Worm (Caenorhabditis elegans) whole organism, L3 larva: Measurements from ENCODE around the gene Y60C6A.1.
A peak's percentile ranks its signal among the peaks of the same experiment; 100 is the strongest.

Source experiments
- R02D3.7 ChIP-seq: fragments of 150-350 bp; optimal IDR thresholded peaks from 2 replicates; lab custom pipeline; 2014; ENCODE audit warnings: missing biosample characterization, missing genetic modification characterization
- aly-2 ChIP-seq: fragments of 150-350 bp; optimal IDR thresholded peaks from 2 replicates; lab custom pipeline; 2014; ENCODE audit warnings: missing biosample characterization, missing genetic modification characterization
- ama-1 ChIP-seq: fragments of 150-350 bp; optimal IDR thresholded peaks from 2 replicates; lab custom pipeline; 2018
- ceh-16 ChIP-seq: sonication (generic microtip); optimal IDR thresholded peaks from 2 replicates; lab custom pipeline; 2017; ENCODE audit warnings: missing biosample characterization, missing genetic modification characterization
- ceh-28 ChIP-seq: fragments of 150-350 bp; optimal IDR thresholded peaks from 2 replicates; lab custom pipeline; 2014; ENCODE audit warnings: missing biosample characterization, missing genetic modification reagents, missing genetic modification characterization
- ceh-9 ChIP-seq: sonication (generic microtip); optimal IDR thresholded peaks from 2 replicates; lab custom pipeline; 2018; ENCODE audit warnings: missing biosample characterization, missing genetic modification characterization
- egl-27 ChIP-seq: sonication (generic microtip); optimal IDR thresholded peaks from 4 replicates; lab custom pipeline; 2017; ENCODE audit warnings: missing biosample characterization, missing genetic modification reagents, missing genetic modification characterization
- egl-5 ChIP-seq: fragments of 150-350 bp; optimal IDR thresholded peaks from 2 replicates; lab custom pipeline; 2017; ENCODE audit warnings: missing biosample characterization, missing genetic modification reagents, missing genetic modification characterization, inconsistent platforms
- elt-2 ChIP-seq: sonication (generic microtip); optimal IDR thresholded peaks from 2 replicates; lab custom pipeline; 2016; ENCODE audit warnings: missing genetic modification reagents, mild to moderate bottlenecking, missing genetic modification characterization, missing compliant biosample characterization
- fkh-10 ChIP-seq: sonication (generic microtip); optimal IDR thresholded peaks from 2 replicates; lab custom pipeline; 2017; ENCODE audit warnings: missing biosample characterization, missing genetic modification reagents, missing genetic modification characterization
- fos-1 ChIP-seq: fragments of 150-350 bp; optimal IDR thresholded peaks from 2 replicates; lab custom pipeline; 2014; ENCODE audit warnings: missing biosample characterization, missing genetic modification characterization
- hmg-11 ChIP-seq: sonication (generic microtip); optimal IDR thresholded peaks from 2 replicates; lab custom pipeline; 2016; ENCODE audit warnings: missing genetic modification characterization, missing compliant biosample characterization
- jun-1 ChIP-seq: fragments of 150-350 bp; optimal IDR thresholded peaks from 2 replicates; lab custom pipeline; 2014; ENCODE audit warnings: missing biosample characterization, missing genetic modification reagents, missing genetic modification characterization
- lin-15B ChIP-seq: fragments of 150-350 bp; optimal IDR thresholded peaks from 2 replicates; lab custom pipeline; 2014; ENCODE audit warnings: missing biosample characterization, missing genetic modification characterization
- lin-39 ChIP-seq: fragments of 150-350 bp; optimal IDR thresholded peaks from 2 replicates; lab custom pipeline; 2018; ENCODE audit warnings: missing biosample characterization, missing genetic modification reagents, missing genetic modification characterization
- lsy-12 ChIP-seq: sonication (generic microtip); optimal IDR thresholded peaks from 2 replicates; lab custom pipeline; 2016; ENCODE audit warnings: mild to moderate bottlenecking, missing genetic modification characterization, missing compliant biosample characterization
- nfya-1 ChIP-seq: sonication (generic microtip); optimal IDR thresholded peaks from 2 replicates; lab custom pipeline; 2017; ENCODE audit warnings: missing genetic modification characterization, mild to moderate bottlenecking, missing compliant biosample characterization, antibody characterized with exemption, moderate library complexity; ENCODE audit not compliant: insufficient read depth
- nhr-11 ChIP-seq: fragments of 150-350 bp; optimal IDR thresholded peaks from 2 replicates; lab custom pipeline; 2014; ENCODE audit warnings: missing biosample characterization, missing genetic modification characterization
- nhr-23 ChIP-seq: fragments of 150-350 bp; optimal IDR thresholded peaks from 2 replicates; lab custom pipeline; 2014; ENCODE audit warnings: missing biosample characterization, missing genetic modification reagents, missing genetic modification characterization
- nhr-25 ChIP-seq: sonication (generic microtip); optimal IDR thresholded peaks from 2 replicates; lab custom pipeline; 2017; ENCODE audit warnings: missing biosample characterization, missing genetic modification characterization
- nhr-28 ChIP-seq: fragments of 150-350 bp; optimal IDR thresholded peaks from 2 replicates; lab custom pipeline; 2014; ENCODE audit warnings: missing biosample characterization, missing genetic modification characterization
- nhr-76 ChIP-seq: fragments of 150-350 bp; sonication (generic microtip); optimal IDR thresholded peaks from 5 replicates; lab custom pipeline; 2014; ENCODE audit warnings: missing biosample characterization, missing genetic modification characterization
- nhr-77 ChIP-seq: fragments of 150-350 bp; optimal IDR thresholded peaks from 2 replicates; lab custom pipeline; 2014; ENCODE audit warnings: missing biosample characterization, missing genetic modification characterization
- pha-4 ChIP-seq: fragments of 150-350 bp; optimal IDR thresholded peaks from 2 replicates; lab custom pipeline; 2014; ENCODE audit warnings: missing biosample characterization, missing genetic modification reagents, missing genetic modification characterization
- pqm-1 ChIP-seq: fragments of 150-350 bp; optimal IDR thresholded peaks from 2 replicates; lab custom pipeline; 2017; ENCODE audit warnings: missing biosample characterization, missing genetic modification characterization, inconsistent platforms
- skn-1 ChIP-seq: fragments of 150-350 bp; optimal IDR thresholded peaks from 2 replicates; lab custom pipeline; 2014; ENCODE audit warnings: missing biosample characterization, missing genetic modification characterization
- snpc-4 ChIP-seq: fragments of 150-350 bp; optimal IDR thresholded peaks from 2 replicates; lab custom pipeline; 2014; ENCODE audit warnings: missing biosample characterization, missing genetic modification characterization
- tbx-2 ChIP-seq: sonication (generic microtip); optimal IDR thresholded peaks from 2 replicates; lab custom pipeline; 2016; ENCODE audit warnings: mild to moderate bottlenecking, missing genetic modification characterization, missing compliant biosample characterization
- zag-1 ChIP-seq: fragments of 150-350 bp; optimal IDR thresholded peaks from 2 replicates; lab custom pipeline; 2014; ENCODE audit warnings: missing biosample characterization, missing genetic modification characterization
- ztf-11 ChIP-seq: fragments of 150-350 bp; optimal IDR thresholded peaks from 2 replicates; lab custom pipeline; 2014; ENCODE audit warnings: missing biosample characterization, missing genetic modification characterization

The Y60C6A.1 gene

ce11 chrV:4826710-4827380, 43.4 kb downstream of the Y60C6A.1 start, which contains the start of the genes hsp-6 and C37H5.5:
hsp-6 (minus strand) TSS chrV:4826760.
C37H5.5 (plus strand) TSS chrV:4827360.
- TF ChIP-seq lin-39 (tag; lab: Kevin White, UChicago), result peak; percentile 92
- TF ChIP-seq hmg-11 (tag; lab: Kevin White, UChicago), result peak; percentile 58
- TF ChIP-seq tbx-2 (tag; lab: Kevin White, UChicago), result peak; percentile 18
- TF ChIP-seq fos-1 (tag; lab: Kevin White, UChicago), result no peak
- peak; percentile 60 for TF ChIP-seq elt-2 (tag; lab: Kevin White, UChicago)
- no peak for TF ChIP-seq nhr-77 (tag; lab: Kevin White, UChicago)
- peak; percentile 50 for TF ChIP-seq lsy-12 (tag; lab: Kevin White, UChicago)
- peak; percentile 90 for TF ChIP-seq pha-4 (tag; lab: Kevin White, UChicago)
- peak; percentile 50 for TF ChIP-seq R02D3.7 (tag; lab: Kevin White, UChicago)
- TF ChIP-seq nfya-1, result peak; percentile 96
- TF ChIP-seq nhr-23 (tag; lab: Kevin White, UChicago), result peak; percentile 80
- TF ChIP-seq ama-1, result no peak
- TF ChIP-seq aly-2 (tag; lab: Kevin White, UChicago), result no peak
- TF ChIP-seq ceh-9 (tag; lab: Kevin White, UChicago), result no peak
- peak; percentile 28 for TF ChIP-seq egl-5 (tag; lab: Kevin White, UChicago)
- TF ChIP-seq lin-15B (tag; lab: Kevin White, UChicago), result peak; percentile 91
- peak; percentile 47 for TF ChIP-seq ceh-28 (tag; lab: Kevin White, UChicago)
- TF ChIP-seq zag-1, result no peak
- no peak for TF ChIP-seq egl-27 (tag; lab: Kevin White, UChicago)
- peak; percentile 74 for TF ChIP-seq snpc-4 (tag; lab: Kevin White, UChicago)
- TF ChIP-seq fkh-10 (GFP tag; lab: Kevin White, UChicago), result peak; percentile 43
- peak; percentile 32 for TF ChIP-seq jun-1 (tag; lab: Kevin White, UChicago)
- peak; percentile 59 for TF ChIP-seq pqm-1 (tag; lab: Kevin White, UChicago)
- TF ChIP-seq skn-1 (tag; lab: Kevin White, UChicago), result peak; percentile 67
- no peak for TF ChIP-seq nhr-28 (tag; lab: Kevin White, UChicago)
- TF ChIP-seq ceh-16 (tag; lab: Kevin White, UChicago), result no peak
- no peak for TF ChIP-seq nhr-76 (tag; lab: Kevin White, UChicago)
- peak; percentile 79 for TF ChIP-seq nhr-25 (tag; lab: Kevin White, UChicago)
- no peak for TF ChIP-seq nhr-11
- TF ChIP-seq ztf-11 (tag; lab: Kevin White, UChicago), result no peak
